Fruit fly (Drosophila melanogaster) whole organism, prepupa: ENCODE results near the gene Catsup.

Source experiments
- CG10631 ChIP-seq: fragments of 200-800 bp; sonication (Bioruptor generic); optimal IDR thresholded peaks from 2 replicates; lab custom pipeline; 2016; ENCODE audit warnings: missing biosample characterization, missing genetic modification characterization
- CG10669 ChIP-seq: fragments of 200-800 bp; sonication (Bioruptor generic); optimal IDR thresholded peaks from 3 replicates; lab custom pipeline; 2018; ENCODE audit warnings: missing biosample characterization, mild to moderate bottlenecking, missing genetic modification characterization, moderate library complexity
- CG11294 ChIP-seq: fragments of 200-800 bp; sonication (Bioruptor generic); IDR thresholded peaks from 2 replicates; pipeline ENCODE4 v1.3.6; 2022; ENCODE audit warnings: missing biosample characterization, missing genetic modification characterization
- CG11762 ChIP-seq: fragments of 200-800 bp; sonication (Bioruptor generic); optimal IDR thresholded peaks from 3 replicates; lab custom pipeline; 2016; ENCODE audit warnings: missing biosample characterization, missing genetic modification characterization; ENCODE audit not compliant: insufficient read depth
- CG15336 ChIP-seq: fragments of 200-800 bp; sonication (Bioruptor generic); IDR thresholded peaks from 2 replicates; pipeline ENCODE4 v1.3.6; 2022; ENCODE audit warnings: missing biosample characterization, missing genetic modification characterization
- CG1621 ChIP-seq: fragments of 200-800 bp; sonication (Bioruptor generic); optimal IDR thresholded peaks from 3 replicates; lab custom pipeline; 2018; ENCODE audit warnings: missing biosample characterization, mild to moderate bottlenecking, missing genetic modification characterization
- CG16779 ChIP-seq: fragments of 200-800 bp; sonication (Bioruptor generic); optimal IDR thresholded peaks from 3 replicates; lab custom pipeline; 2017; ENCODE audit warnings: missing biosample characterization, mild to moderate bottlenecking, missing genetic modification characterization
- CG3032 ChIP-seq: fragments of 200-800 bp; optimal IDR thresholded peaks from 2 replicates; lab custom pipeline; 2019; ENCODE audit warnings: missing biosample characterization, mild to moderate bottlenecking, missing genetic modification characterization, moderate library complexity
- CG31627 ChIP-seq: fragments of 200-800 bp; sonication (Bioruptor generic); optimal IDR thresholded peaks from 3 replicates; lab custom pipeline; 2016; ENCODE audit warnings: missing biosample characterization, missing genetic modification characterization
- CG32006 ChIP-seq: fragments of 200-800 bp; sonication (Bioruptor generic); optimal IDR thresholded peaks from 3 replicates; lab custom pipeline; 2017; ENCODE audit warnings: missing biosample characterization, mild to moderate bottlenecking, missing genetic modification characterization
- CG34406 ChIP-seq: fragments of 200-800 bp; sonication (Bioruptor generic); optimal IDR thresholded peaks from 3 replicates; lab custom pipeline; 2016; ENCODE audit warnings: missing biosample characterization, missing genetic modification characterization
- CG3919 ChIP-seq: fragments of 200-800 bp; sonication (Bioruptor generic); optimal IDR thresholded peaks from 3 replicates; lab custom pipeline; 2016; ENCODE audit warnings: missing biosample characterization, missing genetic modification characterization
- CG4318 ChIP-seq: fragments of 200-800 bp; sonication (Bioruptor generic); optimal IDR thresholded peaks from 3 replicates; lab custom pipeline; 2017; ENCODE audit warnings: missing biosample characterization, mild to moderate bottlenecking, missing genetic modification characterization
- CG6276 ChIP-seq: fragments of 200-800 bp; sonication (Bioruptor generic); optimal IDR thresholded peaks from 2 replicates; lab custom pipeline; 2017; ENCODE audit warnings: missing biosample characterization, mild to moderate bottlenecking, missing genetic modification characterization
- CG6792 ChIP-seq: fragments of 200-800 bp; sonication (Bioruptor generic); optimal IDR thresholded peaks from 3 replicates; lab custom pipeline; 2016; ENCODE audit warnings: missing biosample characterization, missing genetic modification characterization
- CG6808 ChIP-seq: fragments of 200-800 bp; sonication (Bioruptor generic); optimal IDR thresholded peaks from 3 replicates; lab custom pipeline; 2017; ENCODE audit warnings: missing biosample characterization, missing genetic modification characterization, mild to moderate bottlenecking, moderate library complexity, missing genetic modification reagents
- CG6854 ChIP-seq: fragments of 200-800 bp; sonication (Bioruptor generic); optimal IDR thresholded peaks from 2 replicates; lab custom pipeline; 2017; ENCODE audit warnings: missing biosample characterization, mild to moderate bottlenecking, missing genetic modification characterization
- CG7368 ChIP-seq: fragments of 200-800 bp; sonication (Bioruptor generic); optimal IDR thresholded peaks from 3 replicates; lab custom pipeline; 2016; ENCODE audit warnings: missing biosample characterization, missing genetic modification characterization
- CG8319 ChIP-seq: fragments of 200-800 bp; sonication (Bioruptor generic); optimal IDR thresholded peaks from 3 replicates; lab custom pipeline; 2016; ENCODE audit warnings: missing biosample characterization, missing genetic modification characterization
- Eip75B ChIP-seq: fragments of 200-800 bp; sonication (Bioruptor generic); optimal IDR thresholded peaks from 3 replicates; lab custom pipeline; 2016; ENCODE audit warnings: missing biosample characterization, missing genetic modification characterization
- Eip78C ChIP-seq: fragments of 200-800 bp; sonication (Bioruptor generic); peaks from one replicate; lab custom pipeline; 2016; ENCODE audit warnings: missing biosample characterization, missing genetic modification characterization
- Ets21C ChIP-seq: fragments of 200-800 bp; sonication (Bioruptor generic); optimal IDR thresholded peaks from 3 replicates; lab custom pipeline; 2016; ENCODE audit warnings: missing biosample characterization, missing genetic modification characterization
- Ets96B ChIP-seq: fragments of 200-800 bp; optimal IDR thresholded peaks from 2 replicates; lab custom pipeline; 2019; ENCODE audit warnings: missing biosample characterization, mild to moderate bottlenecking, missing genetic modification characterization, moderate library complexity
- Hr38 ChIP-seq: sonication (Bioruptor generic); optimal IDR thresholded peaks from 2 replicates; lab custom pipeline; 2016; ENCODE audit warnings: missing biosample characterization, missing genetic modification characterization
- Hr39 ChIP-seq: fragments of 200-800 bp; sonication (Bioruptor generic); optimal IDR thresholded peaks from 2 replicates; lab custom pipeline; 2016; ENCODE audit warnings: missing biosample characterization, missing genetic modification characterization
- Hr4 ChIP-seq: fragments of 200-800 bp; sonication (Bioruptor generic); optimal IDR thresholded peaks from 3 replicates; lab custom pipeline; 2016; ENCODE audit warnings: missing biosample characterization, missing genetic modification characterization
- Lpt ChIP-seq: fragments of 200-800 bp; sonication (Bioruptor generic); optimal IDR thresholded peaks from 3 replicates; lab custom pipeline; 2016; ENCODE audit warnings: missing biosample characterization, missing genetic modification characterization
- Met ChIP-seq: fragments of 200-800 bp; sonication (Bioruptor generic); optimal IDR thresholded peaks from 3 replicates; lab custom pipeline; 2016; ENCODE audit warnings: missing biosample characterization, missing genetic modification characterization
- OdsH ChIP-seq: fragments of 200-800 bp; sonication (Bioruptor generic); optimal IDR thresholded peaks from 3 replicates; lab custom pipeline; 2016; ENCODE audit warnings: missing biosample characterization, missing genetic modification characterization
- Smox ChIP-seq: fragments of 200-800 bp; sonication (Bioruptor generic); optimal IDR thresholded peaks from 3 replicates; lab custom pipeline; 2016; ENCODE audit warnings: missing biosample characterization, missing genetic modification characterization
- Sox102F ChIP-seq: fragments of 200-800 bp; sonication (Bioruptor generic); optimal IDR thresholded peaks from 2 replicates; lab custom pipeline; 2016; ENCODE audit warnings: missing biosample characterization, mild to moderate bottlenecking, missing genetic modification characterization
- Sox15 ChIP-seq: fragments of 200-800 bp; sonication (Bioruptor generic); optimal IDR thresholded peaks from 3 replicates; lab custom pipeline; 2016; ENCODE audit warnings: missing biosample characterization, missing genetic modification characterization
- achi ChIP-seq: fragments of 200-800 bp; sonication (Bioruptor generic); optimal IDR thresholded peaks from 3 replicates; lab custom pipeline; 2016; ENCODE audit warnings: missing biosample characterization, missing genetic modification characterization
- acj6 ChIP-seq: fragments of 200-800 bp; sonication (Bioruptor generic); optimal IDR thresholded peaks from 3 replicates; lab custom pipeline; 2016; ENCODE audit warnings: missing biosample characterization, missing genetic modification characterization
- cyc ChIP-seq: fragments of 200-800 bp; sonication (Bioruptor generic); optimal IDR thresholded peaks from 3 replicates; lab custom pipeline; 2016; ENCODE audit warnings: missing biosample characterization, missing genetic modification characterization
- dac ChIP-seq: fragments of 200-800 bp; sonication (Bioruptor generic); optimal IDR thresholded peaks from 2 replicates; lab custom pipeline; 2017; ENCODE audit warnings: missing biosample characterization, mild to moderate bottlenecking, missing genetic modification characterization
- dsx ChIP-seq: fragments of 200-800 bp; optimal IDR thresholded peaks from 3 replicates; lab custom pipeline; 2019; ENCODE audit warnings: missing biosample characterization, mild to moderate bottlenecking, missing genetic modification characterization, moderate library complexity; ENCODE audit not compliant: poor library complexity, severe bottlenecking
- eg ChIP-seq: fragments of 200-800 bp; sonication (Bioruptor generic); IDR thresholded peaks from 3 replicates; pipeline ENCODE4 v1.3.6; 2022; ENCODE audit warnings: missing biosample characterization, missing genetic modification characterization
- esn ChIP-seq: fragments of 200-800 bp; sonication (Bioruptor generic); optimal IDR thresholded peaks from 2 replicates; lab custom pipeline; 2016; ENCODE audit warnings: missing biosample characterization, mild to moderate bottlenecking, missing genetic modification characterization, moderate library complexity
- fd59A ChIP-seq: fragments of 200-800 bp; sonication (Bioruptor generic); optimal IDR thresholded peaks from 2 replicates; lab custom pipeline; 2017; ENCODE audit warnings: missing biosample characterization, mild to moderate bottlenecking, missing genetic modification characterization, missing genetic modification reagents
- fd85E ChIP-seq: fragments of 200-800 bp; sonication (Bioruptor generic); optimal IDR thresholded peaks from 3 replicates; lab custom pipeline; 2016; ENCODE audit warnings: missing biosample characterization, missing genetic modification characterization
- fkh ChIP-seq: fragments of 200-800 bp; sonication (Bioruptor generic); optimal IDR thresholded peaks from 3 replicates; lab custom pipeline; 2017; ENCODE audit warnings: missing biosample characterization, mild to moderate bottlenecking, missing genetic modification characterization, moderate library complexity
- net ChIP-seq: fragments of 200-800 bp; sonication (Bioruptor generic); optimal IDR thresholded peaks from 3 replicates; lab custom pipeline; 2016; ENCODE audit warnings: missing biosample characterization, missing genetic modification characterization
- pdm3 ChIP-seq: fragments of 200-800 bp; sonication (Bioruptor generic); optimal IDR thresholded peaks from 3 replicates; lab custom pipeline; 2016; ENCODE audit warnings: missing biosample characterization, missing genetic modification characterization
- salr ChIP-seq, 2 experiments: fragments of 200-800 bp; sonication (Bioruptor generic); optimal IDR thresholded peaks; 3 replicates each; lab custom pipeline; 2016 to 2018; ENCODE audit warnings: missing biosample characterization in 2 of 2, missing genetic modification characterization in 2 of 2, mild to moderate bottlenecking in 1 of 2
- spab ChIP-seq: fragments of 200-800 bp; sonication (Bioruptor generic); optimal IDR thresholded peaks from 2 replicates; lab custom pipeline; 2017; ENCODE audit warnings: missing biosample characterization, mild to moderate bottlenecking, missing genetic modification characterization, missing genetic modification reagents
- ss ChIP-seq, 2 experiments: fragments of 200-800 bp; sonication (Bioruptor generic); optimal IDR thresholded peaks; 2 replicates in 1 of 2; 3 replicates in 1 of 2; lab custom pipeline; 2017 to 2018; ENCODE audit warnings: mild to moderate bottlenecking in 2 of 2, missing biosample characterization in 2 of 2, missing genetic modification characterization in 2 of 2, moderate library complexity in 1 of 2
- svp ChIP-seq: fragments of 200-800 bp; sonication (Bioruptor generic); peaks from one replicate; lab custom pipeline; 2016; ENCODE audit warnings: missing biosample characterization, missing genetic modification characterization
- topi ChIP-seq: fragments of 200-800 bp; sonication (Bioruptor generic); optimal IDR thresholded peaks from 3 replicates; lab custom pipeline; 2016; ENCODE audit warnings: missing biosample characterization, missing genetic modification characterization
- vri ChIP-seq: fragments of 200-800 bp; sonication (Bioruptor generic); optimal IDR thresholded peaks from 3 replicates; lab custom pipeline; 2016; ENCODE audit warnings: missing biosample characterization, mild to moderate bottlenecking, missing genetic modification characterization

Gene Catsup

DNA sequence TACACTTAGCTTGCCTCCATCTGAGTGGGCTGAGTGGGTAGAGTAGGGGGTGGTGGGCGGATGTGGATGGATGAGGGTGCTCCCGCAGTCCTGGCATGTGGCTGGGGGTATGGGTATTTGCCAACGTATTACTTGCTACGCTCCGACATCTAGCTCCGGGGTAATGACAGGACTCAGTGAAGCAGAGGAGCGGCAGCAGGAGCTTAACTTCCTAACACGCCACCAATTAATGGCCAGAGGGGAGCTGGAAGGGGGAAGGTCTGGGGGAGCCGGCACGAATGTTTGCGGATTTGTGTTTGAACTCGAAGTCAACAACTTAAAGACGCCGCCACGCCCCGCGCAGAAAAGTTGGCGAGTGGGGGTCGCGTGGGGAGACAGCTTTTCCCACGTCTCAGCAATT, 23.4 kb upstream of the Catsup start:
- TF ChIP-seq CG11294 (GFP tag; lab: Robert Waterston, UW) (no peak), svp (peak; percentile 13), dsx (GFP tag; lab: Kevin White, UChicago) (no peak), esn (GFP tag; lab: Kevin White, UChicago) (no peak)
- TF ChIP-seq, all 60 proteins: peak for 1

DNA sequence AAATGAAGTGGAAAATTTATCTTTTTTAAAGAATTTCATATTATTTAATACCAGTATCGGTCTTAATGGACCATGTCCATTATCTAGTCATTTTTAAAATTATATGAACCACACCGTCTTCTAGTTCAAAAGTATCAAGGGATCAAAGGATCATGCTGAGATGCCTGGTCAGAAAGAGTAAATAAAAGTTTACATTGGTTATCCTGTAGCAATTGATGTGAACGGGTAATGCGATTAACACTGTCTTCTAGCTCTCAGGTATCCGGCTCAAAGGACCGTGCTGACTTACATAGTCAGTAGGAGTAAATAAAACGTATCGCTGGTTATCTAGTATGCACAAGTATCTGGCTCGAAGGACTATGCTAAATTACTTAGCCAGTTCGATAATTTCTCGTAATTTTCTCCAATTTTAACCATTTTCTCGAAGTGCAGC, 22.5 kb upstream of the Catsup start:
- no peak for TF ChIP-seq CG7368 (GFP tag; lab: Kevin White, UChicago)
- TF ChIP-seq CG16779 = no peak
- TF ChIP-seq pdm3 (GFP tag; lab: Kevin White, UChicago) = no peak
- TF ChIP-seq fkh = no peak
- TF ChIP-seq CG31627 (GFP tag; lab: Kevin White, UChicago) = no peak
- no peak for TF ChIP-seq ss (GFP tag; optimal IDR thresholded peaks at IDR 0.05; lab: Kevin White, UChicago)
- no peak for TF ChIP-seq Lpt
- TF ChIP-seq CG10631 = peak; percentile 30
- TF ChIP-seq CG15336 (GFP tag; lab: Robert Waterston, UW) = no peak
- TF ChIP-seq Met (GFP tag; lab: Kevin White, UChicago) = peak; percentile 25
- no peak for TF ChIP-seq CG6854 (GFP tag; lab: Kevin White, UChicago)
- TF ChIP-seq CG6808 (GFP tag; lab: Kevin White, UChicago) = peak; percentile 41
- TF ChIP-seq OdsH (GFP tag; lab: Kevin White, UChicago) = peak; percentile 8
- no peak for TF ChIP-seq topi (GFP tag; lab: Kevin White, UChicago)
- TF ChIP-seq Sox102F (GFP tag; lab: Kevin White, UChicago) = no peak
- TF ChIP-seq Hr38 (GFP tag; lab: Kevin White, UChicago) = no peak
- TF ChIP-seq vri (GFP tag; lab: Kevin White, UChicago) = no peak
- no peak for TF ChIP-seq spab (GFP tag; lab: Kevin White, UChicago)
- no peak for TF ChIP-seq CG34406 (GFP tag; lab: Kevin White, UChicago)
- no peak for TF ChIP-seq acj6
- no peak for TF ChIP-seq dsx (GFP tag; lab: Kevin White, UChicago)
- TF ChIP-seq Eip75B = no peak
- TF ChIP-seq esn (GFP tag; lab: Kevin White, UChicago) = peak; percentile 21
- TF ChIP-seq Ets96B (tag; lab: Kevin White, UChicago) = no peak
- no peak for TF ChIP-seq CG11762
- peak; percentile 66 for TF ChIP-seq Eip78C (GFP tag; lab: Kevin White, UChicago)
- peak in 1 of 2 experiments; percentile 1 for TF ChIP-seq salr (GFP tag; optimal IDR thresholded peaks at IDR 0.05; lab: Kevin White, UChicago)
- no peak for TF ChIP-seq CG6792
- TF ChIP-seq CG32006 (GFP tag; lab: Kevin White, UChicago) = peak; percentile 45
- no peak for TF ChIP-seq CG11294 (GFP tag; lab: Robert Waterston, UW)
- TF ChIP-seq net = no peak
- TF ChIP-seq CG3032 = peak; percentile 5
- no peak for TF ChIP-seq CG3919
- no peak for TF ChIP-seq dac (GFP tag; lab: Kevin White, UChicago)
- no peak for TF ChIP-seq fd59A
- TF ChIP-seq Hr4 (GFP tag; lab: Kevin White, UChicago) = peak; percentile 20
- TF ChIP-seq CG4318 = no peak
- TF ChIP-seq Hr39 (GFP tag; lab: Kevin White, UChicago) = peak; percentile 6
- TF ChIP-seq Sox15 = no peak
- TF ChIP-seq CG8319 (GFP tag; lab: Kevin White, UChicago) = no peak
- TF ChIP-seq Smox (GFP tag; lab: Kevin White, UChicago) = peak; percentile 26
- no peak for TF ChIP-seq eg (GFP tag; lab: Robert Waterston, UW)
- TF ChIP-seq CG1621 (tag; lab: Kevin White, UChicago) = no peak
- TF ChIP-seq fd85E = no peak
- TF ChIP-seq achi = no peak
- TF ChIP-seq Ets21C (GFP tag; lab: Kevin White, UChicago) = no peak
- TF ChIP-seq CG6276 = no peak
- no peak for TF ChIP-seq CG10669 (GFP tag; lab: Kevin White, UChicago)
- no peak for TF ChIP-seq cyc (GFP tag; lab: Kevin White, UChicago)
